Worm (Caenorhabditis elegans) whole organism, young adult: ENCODE results near the gene ZK809.1.

Experiments used
- F10E7.11 ChIP-seq: sonication (generic microtip); optimal IDR thresholded peaks from 2 replicates; lab custom pipeline; 2017; ENCODE audit warnings: mild to moderate bottlenecking, missing genetic modification characterization, moderate library complexity, missing compliant biosample characterization
- F33H1.4 ChIP-seq: fragments of 200-800 bp; sonication (Bioruptor generic); IDR thresholded peaks from 2 replicates; pipeline ENCODE4 v1.3.6; 2022; ENCODE audit warnings: missing genetic modification reagents, missing genetic modification characterization, missing compliant biosample characterization
- F55B11.4 ChIP-seq: sonication (generic microtip); optimal IDR thresholded peaks from 2 replicates; lab custom pipeline; 2016; ENCODE audit warnings: missing compliant biosample characterization, missing genetic modification characterization, borderline replicate concordance; ENCODE audit not compliant: insufficient read depth
- F57A8.1 ChIP-seq: fragments of 200-800 bp; sonication (Bioruptor generic); optimal IDR thresholded peaks from 2 replicates; lab custom pipeline; 2018; ENCODE audit warnings: mild to moderate bottlenecking, missing genetic modification characterization, moderate library complexity, missing compliant biosample characterization
- K12H6.12 ChIP-seq: fragments of 200-800 bp; sonication (Bioruptor generic); optimal IDR thresholded peaks from 2 replicates; lab custom pipeline; 2018; ENCODE audit warnings: mild to moderate bottlenecking, missing genetic modification characterization, missing compliant biosample characterization
- Y95B8A.8 ChIP-seq: fragments of 200-800 bp; sonication (Bioruptor generic); IDR thresholded peaks from 2 replicates; pipeline ENCODE4 v1.3.6; 2022; ENCODE audit warnings: missing genetic modification reagents, missing genetic modification characterization, missing compliant biosample characterization
- ZK185.1 ChIP-seq: sonication (generic microtip); optimal IDR thresholded peaks from 2 replicates; lab custom pipeline; 2016; ENCODE audit warnings: mild to moderate bottlenecking, missing genetic modification characterization, missing compliant biosample characterization; ENCODE audit not compliant: poor library complexity, severe bottlenecking
- athp-1 ChIP-seq: sonication (generic microtip); optimal IDR thresholded peaks from 2 replicates; lab custom pipeline; 2017; ENCODE audit warnings: mild to moderate bottlenecking, missing genetic modification characterization, missing compliant biosample characterization
- attf-3 ChIP-seq: fragments of 200-800 bp; sonication (Bioruptor generic); conservative IDR thresholded peaks from 2 replicates; pipeline ENCODE4 v1.3.6; 2022; ENCODE audit warnings: missing genetic modification reagents, missing genetic modification characterization, missing compliant biosample characterization
- bed-2 ChIP-seq: fragments of 200-800 bp; sonication (Bioruptor generic); IDR thresholded peaks from 2 replicates; pipeline ENCODE4 v1.3.6; 2022; ENCODE audit warnings: missing genetic modification reagents, missing genetic modification characterization, missing compliant biosample characterization
- ccch-3 ChIP-seq: fragments of 200-800 bp; sonication (Bioruptor generic); optimal IDR thresholded peaks from 2 replicates; lab custom pipeline; 2018; ENCODE audit warnings: mild to moderate bottlenecking, missing genetic modification characterization, missing compliant biosample characterization
- cebp-1 ChIP-seq, 2 experiments: fragments of 200-800 bp in 1 of 2; sonication (Bioruptor generic) in 1 of 2; sonication (generic microtip) in 1 of 2; IDR thresholded peaks in 1 of 2; optimal IDR thresholded peaks in 1 of 2; 2 replicates each; pipeline versions ENCODE4 v1.3.6 to Lab custom; 2017 to 2022; ENCODE audit warnings: missing compliant biosample characterization in 2 of 2, missing genetic modification characterization in 2 of 2, mild to moderate bottlenecking in 1 of 2, missing genetic modification reagents in 1 of 2, moderate library complexity in 1 of 2
- ceh-100 ChIP-seq: fragments of 200-800 bp; sonication (Bioruptor generic); IDR thresholded peaks from 2 replicates; pipeline ENCODE4 v1.3.6; 2022; ENCODE audit warnings: missing genetic modification reagents, missing genetic modification characterization, missing compliant biosample characterization
- ceh-40 ChIP-seq: fragments of 200-800 bp; sonication (Bioruptor generic); IDR thresholded peaks from 2 replicates; pipeline ENCODE4 v1.3.6; 2022; ENCODE audit warnings: missing genetic modification characterization, missing compliant biosample characterization
- ceh-58 ChIP-seq: fragments of 200-800 bp; sonication (Bioruptor generic); IDR thresholded peaks from 2 replicates; pipeline ENCODE4 v1.3.6; 2022; ENCODE audit warnings: missing genetic modification characterization, missing compliant biosample characterization
- ceh-79 ChIP-seq: sonication (generic microtip); optimal IDR thresholded peaks from 2 replicates; lab custom pipeline; 2017; ENCODE audit warnings: mild to moderate bottlenecking, missing genetic modification characterization, missing compliant biosample characterization
- ceh-91 ChIP-seq: fragments of 200-800 bp; sonication (Bioruptor generic); IDR thresholded peaks from 2 replicates; pipeline ENCODE4 v1.3.6; 2022; ENCODE audit warnings: missing genetic modification reagents, missing genetic modification characterization, missing compliant biosample characterization
- chd-7 ChIP-seq: sonication (generic microtip); optimal IDR thresholded peaks from 2 replicates; lab custom pipeline; 2016; ENCODE audit warnings: mild to moderate bottlenecking, missing genetic modification characterization, moderate library complexity, missing compliant biosample characterization
- dpl-1 ChIP-seq: fragments of 150-350 bp; optimal IDR thresholded peaks from 2 replicates; lab custom pipeline; 2014; ENCODE audit warnings: missing biosample characterization, missing genetic modification reagents, missing genetic modification characterization
- ets-4 ChIP-seq: fragments of 200-800 bp; sonication (Bioruptor generic); optimal IDR thresholded peaks from 2 replicates; lab custom pipeline; 2018; ENCODE audit warnings: mild to moderate bottlenecking, missing genetic modification characterization, missing compliant biosample characterization
- him-1 ChIP-seq: sonication (generic microtip); optimal IDR thresholded peaks from 2 replicates; lab custom pipeline; 2016; ENCODE audit warnings: missing genotype, missing genetic modification reagents, missing genetic modification characterization, missing compliant biosample characterization
- hmg-20 ChIP-seq: fragments of 200-800 bp; sonication (Bioruptor generic); IDR thresholded peaks from 2 replicates; pipeline ENCODE4 v1.3.6; 2022; ENCODE audit warnings: missing genetic modification reagents, missing genetic modification characterization, missing compliant biosample characterization
- hrde-1 ChIP-seq: sonication (generic microtip); optimal IDR thresholded peaks from 2 replicates; lab custom pipeline; 2016; ENCODE audit warnings: missing genetic modification characterization, mild to moderate bottlenecking, missing compliant biosample characterization, moderate library complexity, missing genotype, missing genetic modification reagents, borderline replicate concordance
- hsf-1 ChIP-seq: fragments of 200-800 bp; sonication (Bioruptor generic); IDR thresholded peaks from 2 replicates; pipeline ENCODE4 v1.3.6; 2022; ENCODE audit warnings: missing genetic modification reagents, missing genetic modification characterization, missing compliant biosample characterization
- let-607 ChIP-seq, 2 experiments: fragments of 200-800 bp in 1 of 2; sonication (Bioruptor generic) in 1 of 2; sonication (generic microtip) in 1 of 2; optimal IDR thresholded peaks; 2 replicates each; lab custom pipeline; 2016 to 2018; ENCODE audit warnings: mild to moderate bottlenecking in 2 of 2, missing compliant biosample characterization in 2 of 2, missing genetic modification characterization in 2 of 2, moderate library complexity in 2 of 2, missing genotype in 1 of 2
- lin-26 ChIP-seq: fragments of 200-800 bp; sonication (Bioruptor generic); IDR thresholded peaks from 2 replicates; pipeline ENCODE4 v1.3.6; 2022; ENCODE audit warnings: missing genetic modification reagents, missing genetic modification characterization, missing compliant biosample characterization
- madf-3 ChIP-seq: fragments of 200-800 bp; sonication (Bioruptor generic); IDR thresholded peaks from 2 replicates; pipeline ENCODE4 v1.3.6; 2022; ENCODE audit warnings: missing genetic modification reagents, missing genetic modification characterization, missing compliant biosample characterization
- madf-6 ChIP-seq: fragments of 200-800 bp; sonication (Bioruptor generic); IDR thresholded peaks from 2 replicates; pipeline ENCODE4 v1.3.6; 2022; ENCODE audit warnings: missing genetic modification reagents, missing genetic modification characterization, missing compliant biosample characterization
- madf-8 ChIP-seq: fragments of 200-800 bp; sonication (Bioruptor generic); conservative IDR thresholded peaks from 2 replicates; pipeline ENCODE4 v1.3.6; 2022; ENCODE audit warnings: missing genetic modification reagents, missing genetic modification characterization, missing compliant biosample characterization
- mes-4 ChIP-seq: sonication (generic microtip); optimal IDR thresholded peaks from 2 replicates; lab custom pipeline; 2016; ENCODE audit warnings: missing genotype, missing genetic modification characterization, missing compliant biosample characterization
- mxl-1 ChIP-seq: sonication (generic microtip); optimal IDR thresholded peaks from 2 replicates; lab custom pipeline; 2016; ENCODE audit warnings: missing genetic modification characterization, missing compliant biosample characterization
- nfya-1 ChIP-seq: sonication (generic microtip); optimal IDR thresholded peaks from 2 replicates; lab custom pipeline; 2017; ENCODE audit warnings: antibody characterized with exemption, missing compliant biosample characterization, missing genetic modification characterization, borderline replicate concordance; ENCODE audit not compliant: insufficient read depth
- nfyb-1 ChIP-seq: fragments of 200-800 bp; sonication (Bioruptor generic); IDR thresholded peaks from 2 replicates; pipeline ENCODE4 v1.3.6; 2022; ENCODE audit warnings: missing genetic modification reagents, missing genetic modification characterization, missing compliant biosample characterization
- nhr-90 ChIP-seq: sonication (generic microtip); optimal IDR thresholded peaks from 2 replicates; lab custom pipeline; 2016; ENCODE audit warnings: missing genotype, mild to moderate bottlenecking, missing genetic modification characterization, missing compliant biosample characterization
- pbrm-1 ChIP-seq: fragments of 200-800 bp; sonication (Bioruptor generic); IDR thresholded peaks from 2 replicates; pipeline ENCODE4 v1.3.6; 2022; ENCODE audit warnings: missing genetic modification reagents, missing genetic modification characterization, missing compliant biosample characterization
- pha-4 ChIP-seq: fragments of 150-350 bp; sonication (generic microtip); optimal IDR thresholded peaks from 2 replicates; lab custom pipeline; 2014; ENCODE audit warnings: missing biosample characterization, missing genetic modification reagents, missing genetic modification characterization
- rpc-1 ChIP-seq, 2 experiments: fragments of 150-350 bp in 1 of 2; sonication (generic microtip) in 1 of 2; optimal IDR thresholded peaks; 2 replicates each; lab custom pipeline; 2014 to 2018; ENCODE audit warnings: missing biosample characterization in 1 of 2, missing genetic modification characterization in 1 of 2, missing genetic modification reagents in 1 of 2, missing genotype in 1 of 2
- sdz-38 ChIP-seq: sonication (generic microtip); optimal IDR thresholded peaks from 2 replicates; lab custom pipeline; 2016; ENCODE audit warnings: missing genotype, missing genetic modification characterization, missing compliant biosample characterization
- sea-2 ChIP-seq: fragments of 200-800 bp; sonication (Bioruptor generic); IDR thresholded peaks from 2 replicates; pipeline ENCODE4 v1.3.6; 2022; ENCODE audit warnings: missing genetic modification characterization, missing compliant biosample characterization
- somi-1 ChIP-seq: fragments of 200-800 bp; sonication (Bioruptor generic); optimal IDR thresholded peaks from 2 replicates; lab custom pipeline; 2018; ENCODE audit warnings: mild to moderate bottlenecking, missing genetic modification characterization, missing compliant biosample characterization
- tbp1 ChIP-seq: fragments of 200-800 bp; sonication (Bioruptor generic); optimal IDR thresholded peaks from 2 replicates; lab custom pipeline; 2018; ENCODE audit warnings: mild to moderate bottlenecking, missing genetic modification characterization, missing compliant biosample characterization
- unc-62 ChIP-seq: fragments of 150-350 bp; optimal IDR thresholded peaks from 2 replicates; lab custom pipeline; 2014; ENCODE audit warnings: missing biosample characterization, missing genetic modification reagents, missing genetic modification characterization
- zfh-2 ChIP-seq: fragments of 200-800 bp; sonication (Bioruptor generic); conservative IDR thresholded peaks from 2 replicates; pipeline ENCODE4 v1.3.6; 2022; ENCODE audit warnings: missing genetic modification reagents, missing genetic modification characterization, missing compliant biosample characterization
- zim-3 ChIP-seq: sonication (generic microtip); optimal IDR thresholded peaks from 2 replicates; lab custom pipeline; 2017; ENCODE audit warnings: mild to moderate bottlenecking, missing genetic modification characterization, moderate library complexity, missing compliant biosample characterization
- ztf-26 ChIP-seq: sonication (generic microtip); optimal IDR thresholded peaks from 2 replicates; lab custom pipeline; 2017; ENCODE audit warnings: missing genetic modification characterization, missing compliant biosample characterization
- ztf-6 ChIP-seq: fragments of 200-800 bp; sonication (Bioruptor generic); IDR thresholded peaks from 2 replicates; pipeline ENCODE4 v1.3.6; 2022; ENCODE audit warnings: missing genetic modification reagents, missing genetic modification characterization, missing compliant biosample characterization

ZK809.1 gene

ce11 chrIV:11601721-11602405, 40.0 kb upstream of the ZK809.1 start (continued):
- TF ChIP-seq madf-6 (GFP tag; lab: Robert Waterston, UW) (peak; percentile 72), pha-4 (tag; lab: Kevin White, UChicago) (peak; percentile 19), F10E7.11 (no peak), mes-4 (tag; lab: Kevin White, UChicago) (no peak), lin-26 (GFP tag; lab: Robert Waterston, UW) (no peak), madf-3 (GFP tag; lab: Robert Waterston, UW) (peak; percentile 74; the same call in 1 of the 2 replicates), ceh-40 (GFP tag; lab: Robert Waterston, UW) (no peak), let-607 (tag; optimal IDR thresholded peaks at IDR 0.05; lab: Kevin White, UChicago) (no peak), ets-4 (no peak), hmg-20 (GFP tag; lab: Robert Waterston, UW) (0 out of 2 replicates have a peak, but pooled peaks have one; percentile 32), athp-1 (tag; lab: Kevin White, UChicago) (no peak), tbp1 (GFP tag; lab: Kevin White, UChicago) (peak; percentile 60), hrde-1 (tag; lab: Kevin White, UChicago) (no peak), ceh-91 (peak; percentile 67), zim-3 (tag; lab: Kevin White, UChicago) (no peak), attf-3 (GFP tag; lab: Robert Waterston, UW) (no peak; the same call in 1 of the 2 replicates), somi-1 (GFP tag; lab: Kevin White, UChicago) (no peak), unc-62 (GFP tag; lab: Kevin White, UChicago) (no peak), nfyb-1 (GFP tag; lab: Robert Waterston, UW) (peak; percentile 60; the same call in 1 of the 2 replicates), hsf-1 (peak; percentile 28; the same call in 1 of the 2 replicates), ceh-79 (tag; lab: Kevin White, UChicago) (no peak), ZK185.1 (tag; lab: Kevin White, UChicago) (peak; percentile 62), F57A8.1 (GFP tag; lab: Kevin White, UChicago) (no peak), dpl-1 (GFP tag; lab: Kevin White, UChicago) (no peak), mxl-1 (tag; lab: Kevin White, UChicago) (no peak), Y95B8A.8 (no peak), ceh-58 (GFP tag; lab: Robert Waterston, UW) (no peak), ztf-26 (tag; lab: Kevin White, UChicago) (no peak), madf-8 (GFP tag; lab: Robert Waterston, UW) (no peak), chd-7 (tag; lab: Kevin White, UChicago) (peak; percentile 5), nfya-1 (tag; lab: Kevin White, UChicago) (no peak), bed-2 (GFP tag; lab: Robert Waterston, UW) (no peak), rpc-1 (optimal IDR thresholded peaks at IDR 0.05; lab: Kevin White, UChicago) (peak; percentile 1), rpc-1 (tag; optimal IDR thresholded peaks at IDR 0.05; lab: Kevin White, UChicago) (peak; percentile 3), ccch-3 (no peak), zfh-2 (no peak), cebp-1 (GFP tag; IDR thresholded peaks at IDR 0.05; lab: Robert Waterston, UW) (no peak), cebp-1 (tag; optimal IDR thresholded peaks at IDR 0.05; lab: Kevin White, UChicago) (peak; percentile 57), sea-2 (GFP tag; lab: Robert Waterston, UW) (no peak), pbrm-1 (GFP tag; lab: Robert Waterston, UW) (peak; percentile 43; the same call in 1 of the 2 replicates), F55B11.4 (tag; lab: Kevin White, UChicago) (no peak), nhr-90 (tag; lab: Kevin White, UChicago) (no peak), him-1 (tag; lab: Kevin White, UChicago) (no peak), K12H6.12 (tag; lab: Kevin White, UChicago) (peak; percentile 15), sdz-38 (no peak), F33H1.4 (peak; percentile 94), ztf-6 (GFP tag; lab: Robert Waterston, UW) (no peak), ceh-100 (GFP tag; lab: Robert Waterston, UW) (peak; percentile 64)
